Fruit fly (Drosophila melanogaster) whole organism, embryonic: ENCODE results near the gene CG31638.

Experiments used
- ATbp ChIP-seq: fragments of 200-800 bp; sonication (Bioruptor generic); optimal IDR thresholded peaks from 2 replicates; lab custom pipeline; 2017; ENCODE audit warnings: missing biosample characterization, mild to moderate bottlenecking, missing genetic modification characterization, missing genetic modification reagents
- CG10209 ChIP-seq: fragments of 200-800 bp; sonication (Bioruptor generic); optimal IDR thresholded peaks from 3 replicates; lab custom pipeline; 2017; ENCODE audit warnings: missing biosample characterization, mild to moderate bottlenecking, missing genetic modification characterization, missing genetic modification reagents
- CG1024 ChIP-seq: fragments of 200-800 bp; sonication (Bioruptor generic); IDR thresholded peaks from 2 replicates; pipeline ENCODE4 v1.3.6; 2022; ENCODE audit warnings: missing biosample characterization, missing genetic modification characterization
- CG10267 ChIP-seq: fragments of 200-800 bp; sonication (Bioruptor generic); optimal IDR thresholded peaks from 2 replicates; lab custom pipeline; 2018; ENCODE audit warnings: missing biosample characterization, mild to moderate bottlenecking, missing genetic modification characterization, moderate library complexity
- CG10543 ChIP-seq: fragments of 200-800 bp; sonication (Bioruptor generic); optimal IDR thresholded peaks from 3 replicates; lab custom pipeline; 2017; ENCODE audit warnings: missing biosample characterization, mild to moderate bottlenecking, missing genetic modification characterization, moderate library complexity
- CG10565 ChIP-seq: fragments of 200-800 bp; sonication (Bioruptor generic); optimal IDR thresholded peaks from 3 replicates; lab custom pipeline; 2016; ENCODE audit warnings: missing biosample characterization, mild to moderate bottlenecking, missing genetic modification characterization
- CG13424 ChIP-seq: fragments of 200-800 bp; sonication (Bioruptor generic); optimal IDR thresholded peaks from 2 replicates; lab custom pipeline; 2019; ENCODE audit warnings: missing biosample characterization, mild to moderate bottlenecking, missing genetic modification characterization, moderate library complexity
- CG15011 ChIP-seq: fragments of 200-800 bp; sonication (Bioruptor generic); optimal IDR thresholded peaks from 3 replicates; lab custom pipeline; 2018; ENCODE audit warnings: missing biosample characterization, mild to moderate bottlenecking, missing genetic modification characterization
- CG17328 ChIP-seq: fragments of 200-800 bp; sonication (Bioruptor generic); IDR thresholded peaks from 2 replicates; pipeline ENCODE4 v1.3.6; 2022; ENCODE audit warnings: missing biosample characterization, missing genetic modification characterization
- CG17568 ChIP-seq: fragments of 200-800 bp; sonication (Bioruptor generic); optimal IDR thresholded peaks from 2 replicates; lab custom pipeline; 2018; ENCODE audit warnings: missing biosample characterization, mild to moderate bottlenecking, missing genetic modification characterization, moderate library complexity
- CG18262 ChIP-seq: fragments of 200-800 bp; optimal IDR thresholded peaks from 3 replicates; lab custom pipeline; 2019; ENCODE audit warnings: missing biosample characterization, mild to moderate bottlenecking, missing genetic modification characterization, moderate library complexity
- CG2202 ChIP-seq: fragments of 200-800 bp; sonication (Bioruptor generic); optimal IDR thresholded peaks from 2 replicates; lab custom pipeline; 2018; ENCODE audit warnings: missing biosample characterization, mild to moderate bottlenecking, missing genetic modification characterization
- CG31224 ChIP-seq: fragments of 200-800 bp; sonication (Bioruptor generic); IDR thresholded peaks from 2 replicates; pipeline ENCODE4 v1.3.6; 2022; ENCODE audit warnings: missing biosample characterization, missing genetic modification characterization
- CG33213 ChIP-seq: fragments of 200-800 bp; sonication (Bioruptor generic); optimal IDR thresholded peaks from 3 replicates; lab custom pipeline; 2016; ENCODE audit warnings: missing biosample characterization, missing genetic modification characterization
- CG4328 ChIP-seq: fragments of 200-800 bp; sonication (Bioruptor generic); optimal IDR thresholded peaks from 3 replicates; lab custom pipeline; 2017; ENCODE audit warnings: missing biosample characterization, missing genetic modification reagents, missing genetic modification characterization
- CG6854 ChIP-seq: fragments of 200-800 bp; sonication (Bioruptor generic); optimal IDR thresholded peaks from 3 replicates; lab custom pipeline; 2017; ENCODE audit warnings: missing biosample characterization, mild to moderate bottlenecking, missing genetic modification characterization
- CG7556 ChIP-seq: fragments of 200-800 bp; sonication (Bioruptor generic); optimal IDR thresholded peaks from 2 replicates; lab custom pipeline; 2017; ENCODE audit warnings: missing biosample characterization, mild to moderate bottlenecking, missing genetic modification characterization
- CG7839 ChIP-seq: fragments of 200-800 bp; sonication (Bioruptor generic); optimal IDR thresholded peaks from 3 replicates; lab custom pipeline; 2018; ENCODE audit warnings: missing biosample characterization, mild to moderate bottlenecking, missing genetic modification characterization, moderate library complexity
- CG7928 ChIP-seq: fragments of 200-800 bp; sonication (Bioruptor generic); optimal IDR thresholded peaks from 2 replicates; lab custom pipeline; 2017; ENCODE audit warnings: missing biosample characterization, mild to moderate bottlenecking, missing genetic modification characterization
- CG9932 ChIP-seq: fragments of 200-800 bp; sonication (Bioruptor generic); IDR thresholded peaks from 2 replicates; pipeline ENCODE4 v1.3.6; 2022; ENCODE audit warnings: missing biosample characterization, missing genetic modification characterization
- HLH4C ChIP-seq: fragments of 200-800 bp; sonication (Bioruptor generic); IDR thresholded peaks from 3 replicates; pipeline ENCODE4 v1.3.6; 2022; ENCODE audit warnings: missing biosample characterization, missing genetic modification characterization; ENCODE audit not compliant: partially characterized antibody
- Hey ChIP-seq: fragments of 200-800 bp; sonication (Bioruptor generic); optimal IDR thresholded peaks from 3 replicates; lab custom pipeline; 2018; ENCODE audit warnings: missing biosample characterization, mild to moderate bottlenecking, missing genetic modification characterization
- HmgD ChIP-seq: fragments of 200-800 bp; sonication (Bioruptor generic); optimal IDR thresholded peaks from 3 replicates; lab custom pipeline; 2016; ENCODE audit warnings: missing biosample characterization, missing genetic modification characterization
- Lpt ChIP-seq: fragments of >200 bp; optimal IDR thresholded peaks from 2 replicates; lab custom pipeline; 2018; ENCODE audit warnings: missing biosample characterization, missing genetic modification characterization
- Neu2 ChIP-seq: fragments of 200-800 bp; sonication (Bioruptor generic); optimal IDR thresholded peaks from 3 replicates; lab custom pipeline; 2016; ENCODE audit warnings: missing biosample characterization, missing genetic modification characterization, borderline replicate concordance
- NfI ChIP-seq: fragments of 200-800 bp; sonication (Bioruptor generic); optimal IDR thresholded peaks from 3 replicates; lab custom pipeline; 2018; ENCODE audit warnings: missing biosample characterization, mild to moderate bottlenecking, missing genetic modification characterization, moderate library complexity
- Side ChIP-seq: fragments of 200-800 bp; sonication (Bioruptor generic); optimal IDR thresholded peaks from 2 replicates; lab custom pipeline; 2016; ENCODE audit warnings: missing biosample characterization, missing genetic modification characterization
- Sox102F ChIP-seq: fragments of 200-800 bp; sonication (Bioruptor generic); optimal IDR thresholded peaks from 2 replicates; lab custom pipeline; 2018; ENCODE audit warnings: missing biosample characterization, mild to moderate bottlenecking, missing genetic modification characterization, moderate library complexity
- Xbp1 ChIP-seq: fragments of 200-800 bp; sonication (Bioruptor generic); optimal IDR thresholded peaks from 3 replicates; lab custom pipeline; 2016; ENCODE audit warnings: missing biosample characterization, mild to moderate bottlenecking, missing genetic modification characterization
- ash1 ChIP-seq: fragments of 200-800 bp; sonication (Bioruptor generic); optimal IDR thresholded peaks from 2 replicates; lab custom pipeline; 2018; ENCODE audit warnings: missing biosample characterization, mild to moderate bottlenecking, missing genetic modification characterization
- chm ChIP-seq: fragments of 200-800 bp; sonication (Bioruptor generic); IDR thresholded peaks from 2 replicates; pipeline ENCODE4 v1.3.6; 2022; ENCODE audit warnings: missing biosample characterization, missing genetic modification characterization
- corto ChIP-seq: fragments of 200-800 bp; sonication (Bioruptor generic); optimal IDR thresholded peaks from 2 replicates; lab custom pipeline; 2016; ENCODE audit warnings: missing biosample characterization, mild to moderate bottlenecking, missing genetic modification characterization, moderate library complexity
- dan ChIP-seq: fragments of 200-800 bp; sonication (Bioruptor generic); IDR thresholded peaks from 2 replicates; pipeline ENCODE4 v1.3.6; 2022; ENCODE audit warnings: missing biosample characterization, missing genetic modification characterization
- dysf ChIP-seq: fragments of 200-800 bp; sonication (Bioruptor generic); IDR thresholded peaks from 3 replicates; pipeline ENCODE4 v1.3.6; 2022; ENCODE audit warnings: missing biosample characterization, missing genetic modification characterization
- en ChIP-seq: fragments of 200-800 bp; sonication (Bioruptor generic); optimal IDR thresholded peaks from 2 replicates; lab custom pipeline; 2016; ENCODE audit warnings: missing biosample characterization, missing genetic modification characterization
- eve ChIP-seq, 2 experiments: fragments of >200 bp; optimal IDR thresholded peaks; 2 replicates each; lab custom pipeline; 2017; ENCODE audit warnings: missing biosample characterization in 2 of 2, missing genetic modification characterization in 2 of 2
- exex ChIP-seq: fragments of 200-800 bp; sonication (Bioruptor generic); optimal IDR thresholded peaks from 4 replicates; lab custom pipeline; 2018; ENCODE audit warnings: missing biosample characterization, mild to moderate bottlenecking, missing genetic modification characterization, moderate library complexity
- gcm2 ChIP-seq: fragments of 200-800 bp; sonication (Bioruptor generic); optimal IDR thresholded peaks from 2 replicates; lab custom pipeline; 2016; ENCODE audit warnings: missing biosample characterization, missing genetic modification characterization
- gt ChIP-seq: fragments of 200-800 bp; sonication (Bioruptor generic); IDR thresholded peaks from 2 replicates; pipeline ENCODE4 v1.3.6; 2022; ENCODE audit warnings: missing biosample characterization, missing genetic modification characterization
- hth ChIP-seq: fragments of >200 bp; optimal IDR thresholded peaks from 2 replicates; lab custom pipeline; 2017; ENCODE audit warnings: inconsistent platforms
- mam ChIP-seq: fragments of 200-800 bp; sonication (Bioruptor generic); optimal IDR thresholded peaks from 3 replicates; lab custom pipeline; 2016; ENCODE audit warnings: missing biosample characterization, missing genetic modification characterization
- org-1 ChIP-seq: fragments of 200-800 bp; sonication (Bioruptor generic); optimal IDR thresholded peaks from 2 replicates; lab custom pipeline; 2017; ENCODE audit warnings: missing biosample characterization, missing genetic modification characterization
- peb ChIP-seq: fragments of 200-800 bp; sonication (Bioruptor generic); IDR thresholded peaks from 2 replicates; pipeline ENCODE4 v1.3.6; 2022; ENCODE audit warnings: missing biosample characterization, missing genetic modification characterization
- schlank ChIP-seq: fragments of 200-800 bp; sonication (Bioruptor generic); optimal IDR thresholded peaks from 2 replicates; lab custom pipeline; 2018; ENCODE audit warnings: missing biosample characterization, mild to moderate bottlenecking, missing genetic modification characterization
- sima ChIP-seq: fragments of 200-800 bp; sonication (Bioruptor generic); optimal IDR thresholded peaks from 2 replicates; lab custom pipeline; 2016; ENCODE audit warnings: missing biosample characterization, missing genetic modification characterization
- sqz ChIP-seq: fragments of 200-800 bp; sonication (Bioruptor generic); optimal IDR thresholded peaks from 3 replicates; lab custom pipeline; 2018; ENCODE audit warnings: missing biosample characterization, mild to moderate bottlenecking, missing genetic modification characterization
- trh ChIP-seq: fragments of 200-800 bp; sonication (Bioruptor generic); optimal IDR thresholded peaks from 2 replicates; lab custom pipeline; 2016; ENCODE audit warnings: missing biosample characterization, missing genetic modification characterization
- unc-4 ChIP-seq: fragments of 200-800 bp; sonication (Bioruptor generic); IDR thresholded peaks from 2 replicates; pipeline ENCODE4 v1.3.6; 2022; ENCODE audit warnings: missing biosample characterization, missing genetic modification characterization; ENCODE audit not compliant: partially characterized antibody
- wdn ChIP-seq: fragments of 200-800 bp; sonication (Bioruptor generic); IDR thresholded peaks from 2 replicates; pipeline ENCODE4 v1.3.6; 2022; ENCODE audit warnings: missing biosample characterization, missing genetic modification characterization
- zen ChIP-seq: fragments of 200-800 bp; sonication (Bioruptor generic); optimal IDR thresholded peaks from 3 replicates; lab custom pipeline; 2018; ENCODE audit warnings: missing biosample characterization, mild to moderate bottlenecking, missing genetic modification characterization, moderate library complexity
- zf30C ChIP-seq: fragments of 200-800 bp; sonication (Bioruptor generic); optimal IDR thresholded peaks from 3 replicates; lab custom pipeline; 2018; ENCODE audit warnings: missing biosample characterization, mild to moderate bottlenecking, missing genetic modification characterization
- zfh1 ChIP-seq: fragments of 200-800 bp; sonication (Bioruptor generic); IDR thresholded peaks from 3 replicates; pipeline ENCODE4 v1.3.6; 2022; ENCODE audit warnings: missing biosample characterization, missing genetic modification characterization

Gene CG31638

DNA sequence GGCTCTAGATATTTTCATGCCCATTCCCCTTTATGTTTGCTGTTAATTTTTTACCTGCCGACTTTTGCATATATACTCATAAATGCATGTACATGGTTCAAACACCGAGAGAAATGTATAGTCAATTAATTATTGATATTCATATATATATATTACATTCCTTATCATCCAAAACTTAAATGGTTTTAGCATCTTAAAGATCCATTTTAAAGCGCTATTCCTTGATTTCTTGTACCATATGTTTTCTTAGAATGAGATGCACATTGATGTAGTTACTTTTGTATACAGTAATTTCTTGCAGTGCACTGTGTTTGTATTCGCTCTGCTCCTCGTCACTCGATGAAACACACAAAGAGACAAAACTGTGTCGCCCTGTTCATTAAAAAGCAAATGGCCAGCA is 17.8 kb downstream of the CG31638 start (continued):
- no peak for TF ChIP-seq dan
- no peak for TF ChIP-seq HmgD (GFP tag; lab: Kevin White, UChicago)
- TF ChIP-seq org-1: no peak
- TF ChIP-seq Xbp1 (GFP tag; lab: Kevin White, UChicago): peak; percentile 34
- no peak for TF ChIP-seq CG15011
- TF ChIP-seq CG4328 (GFP tag; lab: Kevin White, UChicago): no peak
- no peak for TF ChIP-seq Side
- TF ChIP-seq CG17328 (GFP tag; lab: Robert Waterston, UW): 0 out of 2 replicates have a peak, but pooled peaks have one; percentile 20
- TF ChIP-seq sqz (GFP tag; lab: Kevin White, UChicago): no peak
- peak; percentile 41 for TF ChIP-seq zen
- TF ChIP-seq HLH4C: no peak
- TF ChIP-seq eve (GFP tag; optimal IDR thresholded peaks at IDR 0.05; lab: Kevin White, UChicago): peak in 1 of 2 experiments; percentile 51
- TF ChIP-seq gcm2 (GFP tag; lab: Kevin White, UChicago): no peak
- no peak for TF ChIP-seq gt (GFP tag; lab: Robert Waterston, UW)
- no peak for TF ChIP-seq CG33213 (GFP tag; lab: Kevin White, UChicago)
- TF ChIP-seq unc-4 (GFP tag; lab: Robert Waterston, UW): no peak
- TF ChIP-seq mam: no peak
- TF ChIP-seq CG31224 (GFP tag; lab: Robert Waterston, UW): no peak
- TF ChIP-seq corto (GFP tag; lab: Kevin White, UChicago): no peak
- no peak for TF ChIP-seq trh (GFP tag; lab: Kevin White, UChicago)
- no peak for TF ChIP-seq sima
- no peak for TF ChIP-seq CG2202 (tag; lab: Kevin White, UChicago)
- TF ChIP-seq peb (GFP tag; lab: Robert Waterston, UW): no peak
- peak; percentile 26 for TF ChIP-seq CG10209 (GFP tag; lab: Kevin White, UChicago)
- peak; percentile 3 for TF ChIP-seq zf30C (GFP tag; lab: Kevin White, UChicago)
- no peak for TF ChIP-seq CG7928 (GFP tag; lab: Kevin White, UChicago)
- no peak for TF ChIP-seq schlank (tag; lab: Kevin White, UChicago)
- TF ChIP-seq CG1024 (GFP tag; lab: Robert Waterston, UW): no peak
- TF ChIP-seq CG10565 (GFP tag; lab: Kevin White, UChicago): no peak
- peak; percentile 13 for TF ChIP-seq CG7556 (GFP tag; lab: Kevin White, UChicago)
- no peak for TF ChIP-seq en (GFP tag; lab: Kevin White, UChicago)
- no peak for TF ChIP-seq CG9932 (GFP tag; lab: Robert Waterston, UW)
- TF ChIP-seq CG18262 (tag; lab: Kevin White, UChicago): peak; percentile 51
- TF ChIP-seq zfh1 (GFP tag; lab: Robert Waterston, UW): no peak
- TF ChIP-seq ash1 (GFP tag; lab: Kevin White, UChicago): no peak
- peak; percentile 57 for TF ChIP-seq Sox102F
- no peak for TF ChIP-seq Neu2 (GFP tag; lab: Kevin White, UChicago)
- TF ChIP-seq hth (lab: Kevin White, UChicago): no peak
- peak; percentile 52 for TF ChIP-seq CG7839
- TF ChIP-seq ATbp (GFP tag; lab: Kevin White, UChicago): peak; percentile 33
- TF ChIP-seq Hey (tag; lab: Kevin White, UChicago): no peak
- no peak for TF ChIP-seq wdn (GFP tag; lab: Robert Waterston, UW)
- TF ChIP-seq NfI (GFP tag; lab: Kevin White, UChicago): no peak
- TF ChIP-seq CG6854 (GFP tag; lab: Kevin White, UChicago): no peak
- TF ChIP-seq Lpt (GFP tag; lab: Kevin White, UChicago): no peak
- peak; percentile 24 for TF ChIP-seq CG13424 (tag; lab: Kevin White, UChicago)
- TF ChIP-seq CG17568: no peak
- TF ChIP-seq dysf (GFP tag; lab: Robert Waterston, UW): 0 out of 3 replicates have a peak, but pooled peaks have one; percentile 37
- TF ChIP-seq CG10543 (GFP tag; lab: Kevin White, UChicago): no peak
- TF ChIP-seq exex (tag; lab: Kevin White, UChicago): no peak
- peak; percentile 13 for TF ChIP-seq CG10267
- no peak for TF ChIP-seq chm (GFP tag; lab: Robert Waterston, UW)
